Worm (Caenorhabditis elegans) whole organism, mixed stage, embryonic: ENCODE results near the gene acr-16.

Experiments
- elt-1 ChIP-seq: sonication (generic microtip); optimal IDR thresholded peaks from 2 replicates; lab custom pipeline; 2017; ENCODE audit warnings: missing genetic modification characterization, mild to moderate bottlenecking, missing compliant biosample characterization, antibody characterized with exemption, moderate library complexity, borderline replicate concordance; ENCODE audit not compliant: insufficient read depth
- pha-4 ChIP-seq: fragments of 150-350 bp; optimal IDR thresholded peaks from 2 replicates; lab custom pipeline; 2018; ENCODE audit warnings: missing biosample characterization, missing genetic modification reagents, missing genetic modification characterization
- unc-62 ChIP-seq: fragments of 150-350 bp; optimal IDR thresholded peaks from 2 replicates; lab custom pipeline; 2014; ENCODE audit warnings: missing biosample characterization, missing genetic modification reagents, missing genetic modification characterization

- no peak for TF ChIP-seq elt-1
- no peak for TF ChIP-seq unc-62
- TF ChIP-seq pha-4 (tag; lab: Kevin White, UChicago), result no peak
These were observed 24.0 kb upstream of the acr-16 start, which contains the start of gene otpl-4 for ce11 chrV:8537031-8537430.
